Worm (Caenorhabditis elegans): ENCODE data around the gene nhr-67.

The nhr-67 gene

DNA sequence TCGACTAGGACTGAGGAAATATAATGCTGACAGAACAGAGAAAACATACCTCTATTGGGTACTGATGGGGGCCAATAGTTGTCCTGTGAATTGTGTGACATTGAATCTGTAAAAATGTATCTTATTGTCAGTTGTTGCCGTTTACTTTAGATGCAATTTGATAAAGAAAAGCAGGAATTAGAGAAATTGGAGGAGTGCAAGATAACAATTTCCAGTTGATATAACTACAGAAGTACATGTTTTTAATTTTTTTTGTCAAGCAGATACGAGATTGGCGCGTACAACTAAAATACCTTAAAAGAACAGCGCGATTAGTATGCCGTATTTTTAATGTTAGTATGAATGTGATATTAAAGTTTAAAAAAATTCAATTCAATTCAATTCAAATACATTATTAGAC, 48.5 kb downstream of the nhr-67 start, which contains the start of gene zip-6:
Gene zip-6 (minus strand): TSS at position 101 of the 400 bp plus-strand sequence.
- no peak for TF ChIP-seq egl-27 (tag; optimal IDR thresholded peaks at IDR 0.05)
- no peak for TF ChIP-seq ztf-11 (tag; optimal IDR thresholded peaks at IDR 0.05)
- no peak for TF ChIP-seq elt-2 (tag; optimal IDR thresholded peaks at IDR 0.05)
- no peak for TF ChIP-seq ama-1 (optimal IDR thresholded peaks at IDR 0.05)
- no peak for TF ChIP-seq nhr-23 (tag; optimal IDR thresholded peaks at IDR 0.05)
- TF ChIP-seq fkh-2 (tag; optimal IDR thresholded peaks at IDR 0.05) = no peak
- no peak for TF ChIP-seq lsy-12 (tag; optimal IDR thresholded peaks at IDR 0.05)
- no peak for TF ChIP-seq R02D3.7 (tag; optimal IDR thresholded peaks at IDR 0.05)
- no peak for TF ChIP-seq lin-15B (tag; optimal IDR thresholded peaks at IDR 0.05)
- TF ChIP-seq ceh-28 (tag; optimal IDR thresholded peaks at IDR 0.05) = no peak
- no peak for TF ChIP-seq unc-39 (tag; optimal IDR thresholded peaks at IDR 0.05)
- no peak for TF ChIP-seq hmg-11 (tag; optimal IDR thresholded peaks at IDR 0.05)
- no peak for TF ChIP-seq skn-1 (tag; optimal IDR thresholded peaks at IDR 0.05)
- no peak for TF ChIP-seq elt-1 (tag; optimal IDR thresholded peaks at IDR 0.05)
- no peak for TF ChIP-seq pqm-1 (tag; optimal IDR thresholded peaks at IDR 0.05)
- no peak for TF ChIP-seq nhr-12 (tag; optimal IDR thresholded peaks at IDR 0.05)
- TF ChIP-seq fkh-10 (GFP tag; optimal IDR thresholded peaks at IDR 0.05) = no peak

DNA sequence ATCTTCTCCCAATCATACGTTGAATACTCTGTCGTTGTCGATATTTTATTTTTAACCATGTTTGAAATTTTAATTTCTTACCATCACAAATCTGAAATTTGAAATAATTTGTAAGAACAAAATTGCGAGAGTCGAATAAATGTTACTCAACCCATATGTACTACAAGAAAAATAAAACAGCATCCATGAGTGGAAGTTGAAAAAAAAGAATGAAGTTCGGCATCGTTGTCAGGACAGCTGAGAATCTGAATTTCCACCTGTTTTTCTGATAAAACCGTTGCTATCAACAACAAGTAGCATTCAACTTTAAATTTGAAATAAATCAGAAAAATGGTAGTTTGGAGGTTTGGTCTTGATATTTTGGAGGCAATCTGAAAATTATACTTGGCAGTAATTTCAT, 54.3 kb downstream of the nhr-67 start, which contains the start of gene C29F4.3:
Gene C29F4.3 (minus strand): TSS at position 101 of the 400 bp plus-strand sequence.
- no peak for TF ChIP-seq lin-15B (tag; optimal IDR thresholded peaks at IDR 0.05)
- TF ChIP-seq nhr-67 (tag; optimal IDR thresholded peaks at IDR 0.05) = no peak
- no peak for TF ChIP-seq fkh-10 (GFP tag; optimal IDR thresholded peaks at IDR 0.05)
- TF ChIP-seq zag-1 (tag; optimal IDR thresholded peaks at IDR 0.05) = no peak
- TF ChIP-seq nhr-77 (tag; optimal IDR thresholded peaks at IDR 0.05) = no peak
